Worm (Caenorhabditis elegans): ENCODE data around the gene abl-1.

The abl-1 gene

ce11 chrX:10637048-10637928, 13.3 kb upstream of the abl-1 start (continued):
- TF ChIP-seq lin-39 (tag; optimal IDR thresholded peaks at IDR 0.05) (no peak), sma-3 (GFP tag; optimal IDR thresholded peaks at IDR 0.05) (peak; percentile 61), lin-13 (GFP tag; optimal IDR thresholded peaks at IDR 0.05) (peak; percentile 61), blmp-1 (tag; optimal IDR thresholded peaks at IDR 0.05; ENCODE audit: insufficient read depth) (peak; percentile 90), fos-1 (tag; optimal IDR thresholded peaks at IDR 0.05) (peak; percentile 72), ztf-1 (GFP tag; conservative IDR thresholded peaks at IDR 0.05) (no peak), nhr-12 (tag; optimal IDR thresholded peaks at IDR 0.05) (no peak), nhr-10 (tag; optimal IDR thresholded peaks at IDR 0.05) (no peak), lsy-2 (tag; optimal IDR thresholded peaks at IDR 0.05) (peak; percentile 22 to 76), elt-1 (tag; optimal IDR thresholded peaks at IDR 0.05) (no peak), ceh-16 (tag; optimal IDR thresholded peaks at IDR 0.05) (peak; percentile 88), unc-62 (GFP tag; optimal IDR thresholded peaks at IDR 0.05) (no peak), ama-1 (optimal IDR thresholded peaks at IDR 0.05) (peak; percentile 36), alr-1 (tag; optimal IDR thresholded peaks at IDR 0.05) (no peak)

ce11 chrX:10635608-10636007, 11.6 kb upstream of the abl-1 start, which contains the start of gene daf-12:
Gene daf-12, plus strand, starts transcription at chrX:10635908.
- no peak for TF ChIP-seq ceh-82 (tag; optimal IDR thresholded peaks at IDR 0.05)
- no peak for TF ChIP-seq ZK546.5 (tag; optimal IDR thresholded peaks at IDR 0.05)
- TF ChIP-seq lin-11 (tag; optimal IDR thresholded peaks at IDR 0.05): no peak
- no peak for TF ChIP-seq ama-1 (optimal IDR thresholded peaks at IDR 0.05)
- TF ChIP-seq mbf-1 (tag; optimal IDR thresholded peaks at IDR 0.05): no peak
- TF ChIP-seq Y55F3AM.14 (GFP tag; optimal IDR thresholded peaks at IDR 0.05): no peak
- no peak for TF ChIP-seq blmp-1 (tag; optimal IDR thresholded peaks at IDR 0.05; ENCODE audit: insufficient read depth)
- no peak for TF ChIP-seq sem-4 (tag; optimal IDR thresholded peaks at IDR 0.05)
- TF ChIP-seq egl-27 (tag; optimal IDR thresholded peaks at IDR 0.05): no peak
- no peak for TF ChIP-seq lin-13 (GFP tag; optimal IDR thresholded peaks at IDR 0.05)
- no peak for TF ChIP-seq C34F6.9 (tag; optimal IDR thresholded peaks at IDR 0.05)
- no peak for TF ChIP-seq zag-1 (tag; optimal IDR thresholded peaks at IDR 0.05)
- no peak for TF ChIP-seq mab-5 (tag; optimal IDR thresholded peaks at IDR 0.05)
- no peak for TF ChIP-seq nhr-237 (tag; optimal IDR thresholded peaks at IDR 0.05)
- TF ChIP-seq peb-1 (tag; optimal IDR thresholded peaks at IDR 0.05): no peak
- no peak for TF ChIP-seq lin-39 (tag; optimal IDR thresholded peaks at IDR 0.05)

ce11 chrX:10631873-10632272, 7.9 kb upstream of the abl-1 start:
- TF ChIP-seq fos-1 (tag; optimal IDR thresholded peaks at IDR 0.05) (peak; percentile 8), aly-2 (tag; optimal IDR thresholded peaks at IDR 0.05) (no peak)

ce11 chrX:10630952-10631351, 6.9 kb upstream of the abl-1 start:
- TF ChIP-seq nhr-11 (tag; optimal IDR thresholded peaks at IDR 0.05): no peak

ce11 chrX:10630059-10630791, 6.2 kb upstream of the abl-1 start:
- TF ChIP-seq nhr-25 (tag; optimal IDR thresholded peaks at IDR 0.05) (peak; percentile 84), unc-55 (GFP tag; optimal IDR thresholded peaks at IDR 0.05) (no peak), crh-2 (tag; optimal IDR thresholded peaks at IDR 0.05) (peak; percentile 47), nhr-12 (tag; optimal IDR thresholded peaks at IDR 0.05) (no peak), aly-2 (tag; optimal IDR thresholded peaks at IDR 0.05) (no peak), gmeb-1 (tag; optimal IDR thresholded peaks at IDR 0.05) (peak; percentile 22), dmd-4 (tag; optimal IDR thresholded peaks at IDR 0.05) (no peak), nhr-21 (tag; optimal IDR thresholded peaks at IDR 0.05) (peak; percentile 21), sma-9 (GFP tag; optimal IDR thresholded peaks at IDR 0.05) (peak; percentile 58), sma-9 (tag; optimal IDR thresholded peaks at IDR 0.05) (no peak), sma-3 (GFP tag; optimal IDR thresholded peaks at IDR 0.05) (peak; percentile 76), fos-1 (tag; optimal IDR thresholded peaks at IDR 0.05) (peak; percentile 69)
